Worm (Caenorhabditis elegans) whole organism, early embryonic: ENCODE results near the gene lys-5.

Experiments
- B0310.2 ChIP-seq: sonication (generic microtip); optimal IDR thresholded peaks from 2 replicates; lab custom pipeline; 2016; ENCODE audit warnings: mild to moderate bottlenecking, missing genetic modification characterization, missing compliant biosample characterization
- ama-1 ChIP-seq: fragments of 150-350 bp; optimal IDR thresholded peaks from 2 replicates; lab custom pipeline; 2014
- ceh-13 ChIP-seq: fragments of 200-800 bp; sonication (Bioruptor generic); optimal IDR thresholded peaks from 2 replicates; lab custom pipeline; 2018; ENCODE audit warnings: mild to moderate bottlenecking, missing genetic modification characterization, missing compliant biosample characterization
- flt-1 ChIP-seq: fragments of 200-800 bp; sonication (Bioruptor generic); IDR thresholded peaks from 2 replicates; pipeline ENCODE4 v1.3.6; 2022; ENCODE audit warnings: missing genetic modification characterization, missing compliant biosample characterization

ce11 chrIV:11638016-11638415 is 12.6 kb upstream of the lys-5 start, which contains the start of gene rbm-17:
- TF ChIP-seq ceh-13 (GFP tag; lab: Kevin White, UChicago), result no peak
- no peak for TF ChIP-seq ama-1 (lab: Kevin White, UChicago)
- TF ChIP-seq B0310.2, result no peak
- TF ChIP-seq flt-1 (GFP tag; lab: Robert Waterston, UW), result no peak
